Fruit fly (Drosophila melanogaster): ENCODE measurements around the gene CG33483.

dm6 chr3R:30946352-30946751 lies 44.4 kb upstream of the CG33483 start:
- TF ChIP-seq psq (optimal IDR thresholded peaks at IDR 0.05) (no peak), Myc (optimal IDR thresholded peaks at IDR 0.05) (no peak), ttk (optimal IDR thresholded peaks at IDR 0.05) (no peak), h (optimal IDR thresholded peaks at IDR 0.05) (no peak), insv (optimal IDR thresholded peaks at IDR 0.05) (no peak)
